Worm (Caenorhabditis elegans) whole organism, L4 larva: ENCODE results near the gene cnt-2.

ENCODE experiments used
- Y48G9A.11 ChIP-seq: fragments of 200-800 bp; sonication (Bioruptor generic); IDR thresholded peaks from 2 replicates; pipeline ENCODE4 v1.3.6; 2022; ENCODE audit warnings: missing genetic modification reagents, missing genetic modification characterization, missing compliant biosample characterization
- aly-2 ChIP-seq: sonication (generic microtip); optimal IDR thresholded peaks from 2 replicates; lab custom pipeline; 2018; ENCODE audit warnings: missing biosample characterization, missing genetic modification characterization
- ceh-44 ChIP-seq: fragments of 200-800 bp; sonication (Bioruptor generic); IDR thresholded peaks from 2 replicates; pipeline ENCODE4 v1.3.6; 2022; ENCODE audit warnings: missing genetic modification reagents, missing genetic modification characterization, missing compliant biosample characterization
- dmd-8 ChIP-seq: fragments of 200-800 bp; sonication (Bioruptor generic); IDR thresholded peaks from 2 replicates; pipeline ENCODE4 v1.3.6; 2022; ENCODE audit warnings: missing genetic modification characterization, missing compliant biosample characterization
- jun-1 ChIP-seq: fragments of 150-350 bp; optimal IDR thresholded peaks from 2 replicates; lab custom pipeline; 2014; ENCODE audit warnings: missing biosample characterization, missing genetic modification reagents, missing genetic modification characterization
- unc-62 ChIP-seq, 3 experiments: fragments of 150-350 bp in 1 of 3; sonication (generic microtip); optimal IDR thresholded peaks in 2 of 3; peaks in 1 of 3; 1 replicate in 1 of 3; 2 replicates in 2 of 3; lab custom pipeline; 2014 to 2017; ENCODE audit warnings: missing biosample characterization in 3 of 3, missing genetic modification characterization in 3 of 3, missing genetic modification reagents in 3 of 3, missing genotype in 1 of 3

- TF ChIP-seq jun-1 (tag; lab: Kevin White, UChicago) (no peak), ceh-44 (no peak), aly-2 (tag; lab: Kevin White, UChicago) (no peak), Y48G9A.11 (GFP tag; lab: Robert Waterston, UW) (no peak), unc-62 (GFP tag; optimal IDR thresholded peaks at IDR 0.05 in 1 of 2; lab: Kevin White, UChicago) (no peak), unc-62 (tag; optimal IDR thresholded peaks at IDR 0.05; lab: Kevin White, UChicago) (no peak), dmd-8 (GFP tag; lab: Robert Waterston, UW) (no peak)
Observed at ce11 chrIII:10615166-10615565, 39.7 kb upstream of the cnt-2 start, which contains the start of gene mrpl-22.
